Fruit fly (Drosophila melanogaster) whole organism, prepupa: ENCODE measurements around the gene CG46434.

Source experiments
- Blimp-1 ChIP-seq: fragments of 200-800 bp; sonication (Bioruptor generic); optimal IDR thresholded peaks from 3 replicates; lab custom pipeline; 2017; ENCODE audit warnings: missing biosample characterization, missing genetic modification characterization, mild to moderate bottlenecking, moderate library complexity, missing genetic modification reagents
- CG11294 ChIP-seq: fragments of 200-800 bp; sonication (Bioruptor generic); IDR thresholded peaks from 2 replicates; pipeline ENCODE4 v1.3.6; 2022; ENCODE audit warnings: missing biosample characterization, missing genetic modification characterization
- CG6276 ChIP-seq: fragments of 200-800 bp; sonication (Bioruptor generic); optimal IDR thresholded peaks from 2 replicates; lab custom pipeline; 2017; ENCODE audit warnings: missing biosample characterization, mild to moderate bottlenecking, missing genetic modification characterization
- CG8119 ChIP-seq: fragments of 200-800 bp; sonication (Bioruptor generic); IDR thresholded peaks from 3 replicates; pipeline ENCODE4 v1.3.6; 2022; ENCODE audit warnings: missing biosample characterization, missing genetic modification characterization
- Hr38 ChIP-seq: sonication (Bioruptor generic); optimal IDR thresholded peaks from 2 replicates; lab custom pipeline; 2016; ENCODE audit warnings: missing biosample characterization, missing genetic modification characterization
- Hr4 ChIP-seq: fragments of 200-800 bp; sonication (Bioruptor generic); optimal IDR thresholded peaks from 3 replicates; lab custom pipeline; 2016; ENCODE audit warnings: missing biosample characterization, missing genetic modification characterization
- Smox ChIP-seq: fragments of 200-800 bp; sonication (Bioruptor generic); optimal IDR thresholded peaks from 3 replicates; lab custom pipeline; 2016; ENCODE audit warnings: missing biosample characterization, missing genetic modification characterization
- fkh ChIP-seq: fragments of 200-800 bp; sonication (Bioruptor generic); optimal IDR thresholded peaks from 3 replicates; lab custom pipeline; 2017; ENCODE audit warnings: missing biosample characterization, mild to moderate bottlenecking, missing genetic modification characterization, moderate library complexity
- net ChIP-seq: fragments of 200-800 bp; sonication (Bioruptor generic); optimal IDR thresholded peaks from 3 replicates; lab custom pipeline; 2016; ENCODE audit warnings: missing biosample characterization, missing genetic modification characterization
- salr ChIP-seq, 2 experiments: fragments of 200-800 bp; sonication (Bioruptor generic); optimal IDR thresholded peaks; 3 replicates each; lab custom pipeline; 2016 to 2018; ENCODE audit warnings: missing biosample characterization in 2 of 2, missing genetic modification characterization in 2 of 2, mild to moderate bottlenecking in 1 of 2

- TF ChIP-seq Hr4 (GFP tag; lab: Kevin White, UChicago) (no peak), Smox (GFP tag; lab: Kevin White, UChicago) (no peak), net (GFP tag; lab: Kevin White, UChicago) (no peak), Hr38 (GFP tag; lab: Kevin White, UChicago) (no peak), CG6276 (no peak), salr (GFP tag; optimal IDR thresholded peaks at IDR 0.05; lab: Kevin White, UChicago) (no peak), CG11294 (GFP tag; lab: Robert Waterston, UW) (no peak), Blimp-1 (GFP tag; lab: Kevin White, UChicago) (no peak), fkh (GFP tag; lab: Kevin White, UChicago) (no peak), CG8119 (GFP tag; lab: Robert Waterston, UW) (no peak)
Measured at dm6 chr3L:19563014-19563413, 19.0 kb upstream of the CG46434 start.
